Fruit fly (Drosophila melanogaster): ENCODE measurements around the gene Hcf.
"Not testable (repeated sequence)": the region's sequence is repeated elsewhere in the genome, so short reads cannot be mapped to it uniquely, and the experiment has no call there.

DNA sequence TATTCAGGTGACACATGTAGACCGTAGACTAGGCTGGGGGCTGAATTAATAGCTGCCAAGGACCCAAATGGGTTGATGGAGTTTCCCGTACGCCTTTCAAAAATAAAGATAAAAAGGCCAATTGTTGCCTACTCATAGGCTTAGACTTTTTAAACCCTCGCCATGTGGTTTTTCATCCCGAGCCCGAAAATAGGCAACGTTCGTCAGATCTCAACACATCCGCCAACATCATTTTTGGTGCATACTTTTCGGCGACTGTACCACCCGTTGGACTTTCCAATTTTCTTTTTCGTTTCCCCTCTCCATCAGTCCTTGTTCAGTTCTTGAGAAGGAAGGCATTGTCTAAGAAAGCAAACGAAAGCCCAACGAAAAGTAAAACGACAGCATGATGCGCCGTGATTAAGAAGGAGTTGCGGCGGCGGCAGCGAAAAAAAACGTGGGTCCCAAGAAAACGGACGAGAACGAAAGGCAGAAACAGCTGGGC is 55.7 kb downstream of the Hcf start:
- not testable (repeated sequence) for TF ChIP-seq HLH106 (tag; optimal IDR thresholded peaks at IDR 0.05); OdsH (GFP tag; optimal IDR thresholded peaks at IDR 0.05); CrebA (GFP tag; optimal IDR thresholded peaks at IDR 0.05; ENCODE audit: borderline replicate concordance); GATAd (GFP tag; optimal IDR thresholded peaks at IDR 0.05)
